Worm (Caenorhabditis elegans): Measurements from ENCODE around the gene mks-1.
A peak's percentile ranks its signal among the peaks of the same experiment; 100 is the strongest.

The mks-1 gene

ce11 chrIII:3220287-3220686, 34.2 kb downstream of the mks-1 start (continued):
- TF ChIP-seq nhr-48 (tag; optimal IDR thresholded peaks at IDR 0.05) (no peak), zfp-3 (GFP tag; conservative IDR thresholded peaks at IDR 0.05) (no peak), lin-39 (tag; optimal IDR thresholded peaks at IDR 0.05) (no peak)

ce11 chrIII:3222707-3223106, 36.6 kb downstream of the mks-1 start:
- TF ChIP-seq set-16 (GFP tag; IDR thresholded peaks at IDR 0.05) (peak; percentile 53), lim-7 (GFP tag; IDR thresholded peaks at IDR 0.05) (no peak)

ce11 chrIII:3224102-3224501, 38.0 kb downstream of the mks-1 start:
- no peak for TF ChIP-seq duxl-1 (tag; optimal IDR thresholded peaks at IDR 0.05; ENCODE audit: poor library complexity)
- TF ChIP-seq ceh-44 (GFP tag; IDR thresholded peaks at IDR 0.05): no peak
- TF ChIP-seq daf-16 (GFP tag; optimal IDR thresholded peaks at IDR 0.05): no peak
- TF ChIP-seq daf-16 (tag; optimal IDR thresholded peaks at IDR 0.05): no peak
- TF ChIP-seq dmd-6 (GFP tag; IDR thresholded peaks at IDR 0.05): no peak
- no peak for TF ChIP-seq nhr-28 (tag; optimal IDR thresholded peaks at IDR 0.05)
- TF ChIP-seq ceh-20 (GFP tag; IDR thresholded peaks at IDR 0.05): no peak
- TF ChIP-seq tag-97 (GFP tag; IDR thresholded peaks at IDR 0.05): no peak
- TF ChIP-seq sdz-12 (GFP tag; optimal IDR thresholded peaks at IDR 0.05): no peak
- no peak for TF ChIP-seq set-16 (GFP tag; IDR thresholded peaks at IDR 0.05)
- TF ChIP-seq F49E8.2 (tag; optimal IDR thresholded peaks at IDR 0.05; ENCODE audit: borderline replicate concordance): no peak
- no peak for TF ChIP-seq ceh-28 (tag; optimal IDR thresholded peaks at IDR 0.05)
- no peak for TF ChIP-seq nhr-111 (GFP tag; optimal IDR thresholded peaks at IDR 0.05)
- no peak for TF ChIP-seq ctbp-1 (GFP tag; IDR thresholded peaks at IDR 0.05)
- TF ChIP-seq zip-11 (GFP tag; IDR thresholded peaks at IDR 0.05): no peak
- TF ChIP-seq tra-1 (GFP tag; IDR thresholded peaks at IDR 0.05): no peak
- no peak for TF ChIP-seq daf-12 (tag; optimal IDR thresholded peaks at IDR 0.05)
- TF ChIP-seq php-3 (GFP tag; IDR thresholded peaks at IDR 0.05): no peak
- TF ChIP-seq hmg-1.1 (GFP tag; IDR thresholded peaks at IDR 0.05): no peak

- TF ChIP-seq vab-7 (GFP tag; IDR thresholded peaks at IDR 0.05) (no peak), set-16 (GFP tag; IDR thresholded peaks at IDR 0.05) (peak; percentile 71)
Observed at ce11 chrIII:3232650-3233152, 46.6 kb downstream of the mks-1 start, which contains the start of gene Y53G8AL.1. TSS of gene Y53G8AL.1 (plus strand) at chrIII:3233102.

ce11 chrIII:3240893-3241292, 54.8 kb downstream of the mks-1 start:
- TF ChIP-seq F44E2.7 (GFP tag; IDR thresholded peaks at IDR 0.05) (no peak), nhr-76 (tag; optimal IDR thresholded peaks at IDR 0.05) (no peak), snpc-1.2 (GFP tag; IDR thresholded peaks at IDR 0.05) (no peak), nhr-25 (tag; optimal IDR thresholded peaks at IDR 0.05; ENCODE audit: borderline replicate concordance, insufficient read depth) (no peak), ceh-28 (tag; optimal IDR thresholded peaks at IDR 0.05) (peak; percentile 88), aha-1 (tag) (peak; percentile 15), tag-97 (GFP tag; IDR thresholded peaks at IDR 0.05) (no peak), mdl-1 (tag; optimal IDR thresholded peaks at IDR 0.05) (no peak), zag-1 (tag; optimal IDR thresholded peaks at IDR 0.05) (no peak), unc-62 (GFP tag; optimal IDR thresholded peaks at IDR 0.05 in 1 of 2) (peak in 1 of 2 experiments; percentile 10), unc-62 (tag; optimal IDR thresholded peaks at IDR 0.05) (no peak)

Measured in whole organism, L4 larva.